Worm (Caenorhabditis elegans) whole organism, L4 larva: ENCODE data around the gene K08E7.4.

Source experiments
- ama-1 ChIP-seq: fragments of 150-350 bp; optimal IDR thresholded peaks from 2 replicates; lab custom pipeline; 2014; ENCODE audit warnings: inconsistent platforms, mixed read lengths
- ceh-82 ChIP-seq: sonication (generic microtip); optimal IDR thresholded peaks from 2 replicates; lab custom pipeline; 2017; ENCODE audit warnings: missing biosample characterization, missing genetic modification characterization
- lin-15B ChIP-seq: fragments of 150-350 bp; sonication (generic microtip); optimal IDR thresholded peaks from 3 replicates; lab custom pipeline; 2014; ENCODE audit warnings: missing biosample characterization, missing genetic modification characterization
- mxl-3 ChIP-seq: fragments of 200-800 bp; sonication (Bioruptor generic); optimal IDR thresholded peaks from 2 replicates; lab custom pipeline; 2018; ENCODE audit warnings: mild to moderate bottlenecking, missing genetic modification characterization, missing compliant biosample characterization
- nhr-25 ChIP-seq: sonication (generic microtip); optimal IDR thresholded peaks from 2 replicates; lab custom pipeline; 2017; ENCODE audit warnings: missing genetic modification characterization, mild to moderate bottlenecking, missing compliant biosample characterization, antibody characterized with exemption, moderate library complexity, borderline replicate concordance; ENCODE audit not compliant: insufficient read depth
- zag-1 ChIP-seq: fragments of 150-350 bp; optimal IDR thresholded peaks from 2 replicates; lab custom pipeline; 2014; ENCODE audit warnings: missing biosample characterization, missing genetic modification characterization
- zip-2 ChIP-seq: fragments of 150-350 bp; optimal IDR thresholded peaks from 2 replicates; lab custom pipeline; 2014; ENCODE audit warnings: missing biosample characterization, missing genetic modification characterization

- TF ChIP-seq nhr-25 (tag; lab: Kevin White, UChicago) (no peak), lin-15B (no peak), mxl-3 (GFP tag; lab: Kevin White, UChicago) (no peak), ceh-82 (tag; lab: Kevin White, UChicago) (no peak), zip-2 (no peak), zag-1 (no peak), ama-1 (no peak)
Observed at ce11 chrIV:12522521-12522920, 48.4 kb downstream of the K08E7.4 start, which contains the start of gene sru-13.
